Worm (Caenorhabditis elegans) whole organism, L4 larva: Measurements from ENCODE around the gene D1086.17.

Experiments
- F10B5.3 ChIP-seq: sonication (generic microtip); optimal IDR thresholded peaks from 2 replicates; lab custom pipeline; 2016; ENCODE audit warnings: mild to moderate bottlenecking, missing genetic modification characterization, missing compliant biosample characterization
- F26F4.8 ChIP-seq: fragments of 200-800 bp; sonication (Bioruptor generic); conservative IDR thresholded peaks from 2 replicates; pipeline ENCODE4 v1.3.6; 2022; ENCODE audit warnings: missing genetic modification characterization, missing compliant biosample characterization
- F49E8.2 ChIP-seq: sonication (generic microtip); optimal IDR thresholded peaks from 2 replicates; lab custom pipeline; 2016; ENCODE audit warnings: missing compliant biosample characterization, mild to moderate bottlenecking, missing genetic modification characterization, borderline replicate concordance
- R02D3.7 ChIP-seq: fragments of 150-350 bp; sonication (generic microtip); optimal IDR thresholded peaks from 3 replicates; lab custom pipeline; 2014; ENCODE audit warnings: missing biosample characterization, missing genetic modification characterization
- T20F7.1 ChIP-seq: fragments of 200-800 bp; sonication (Bioruptor generic); optimal IDR thresholded peaks from 2 replicates; lab custom pipeline; 2018; ENCODE audit warnings: mild to moderate bottlenecking, missing genetic modification characterization, missing compliant biosample characterization
- T26A8.4 ChIP-seq: fragments of 200-800 bp; sonication (Bioruptor generic); IDR thresholded peaks from 2 replicates; pipeline ENCODE4 v1.3.6; 2022; ENCODE audit warnings: missing genetic modification characterization, missing compliant biosample characterization
- aha-1 ChIP-seq: fragments of 150-350 bp; peaks from one replicate; lab custom pipeline; 2014; ENCODE audit warnings: missing biosample characterization, missing genetic modification characterization
- arid-1 ChIP-seq: fragments of 200-800 bp; sonication (Bioruptor generic); conservative IDR thresholded peaks from 2 replicates; pipeline ENCODE4 v1.3.6; 2022; ENCODE audit warnings: missing genetic modification reagents, missing genetic modification characterization, missing compliant biosample characterization
- ceh-20 ChIP-seq: fragments of 200-800 bp; sonication (Bioruptor generic); IDR thresholded peaks from 2 replicates; pipeline ENCODE4 v1.3.6; 2022; ENCODE audit warnings: missing genetic modification reagents, missing genetic modification characterization, missing compliant biosample characterization
- ceh-62 ChIP-seq: sonication (generic microtip); optimal IDR thresholded peaks from 2 replicates; lab custom pipeline; 2017; ENCODE audit warnings: missing biosample characterization, missing genetic modification characterization
- daf-12 ChIP-seq: fragments of 150-350 bp; optimal IDR thresholded peaks from 2 replicates; lab custom pipeline; 2014; ENCODE audit warnings: missing biosample characterization, missing genetic modification reagents, missing genetic modification characterization
- daf-16 ChIP-seq, 3 experiments: sonication (generic microtip); optimal IDR thresholded peaks; 2 replicates each; lab custom pipeline; 2016 to 2017; ENCODE audit warnings: missing genetic modification characterization in 3 of 3, missing genetic modification reagents in 3 of 3, mild to moderate bottlenecking in 2 of 3, missing compliant biosample characterization in 2 of 3, missing biosample characterization in 1 of 3, moderate library complexity in 1 of 3
- dmd-6 ChIP-seq: fragments of 200-800 bp; sonication (Bioruptor generic); IDR thresholded peaks from 2 replicates; pipeline ENCODE4 v1.3.6; 2022; ENCODE audit warnings: missing genetic modification reagents, missing genetic modification characterization, missing compliant biosample characterization
- dpl-1 ChIP-seq: fragments of 150-350 bp; optimal IDR thresholded peaks from 2 replicates; lab custom pipeline; 2014; ENCODE audit warnings: missing biosample characterization, missing genetic modification reagents, missing genetic modification characterization
- egl-43 ChIP-seq: fragments of 200-800 bp; sonication (Bioruptor generic); IDR thresholded peaks from 2 replicates; pipeline ENCODE4 v1.3.6; 2022; ENCODE audit warnings: missing genetic modification reagents, missing genetic modification characterization, missing compliant biosample characterization
- fkh-10 ChIP-seq: fragments of 150-350 bp; optimal IDR thresholded peaks from 2 replicates; lab custom pipeline; 2014; ENCODE audit warnings: missing biosample characterization, missing genetic modification reagents, missing genetic modification characterization
- fos-1 ChIP-seq: fragments of 150-350 bp; optimal IDR thresholded peaks from 2 replicates; lab custom pipeline; 2014; ENCODE audit warnings: missing biosample characterization, missing genetic modification characterization
- gei-8 ChIP-seq: fragments of 200-800 bp; sonication (Bioruptor generic); optimal IDR thresholded peaks from 2 replicates; lab custom pipeline; 2018; ENCODE audit warnings: mild to moderate bottlenecking, missing genetic modification characterization, missing compliant biosample characterization
- hlh-11 ChIP-seq: fragments of 200-800 bp; sonication (Bioruptor generic); optimal IDR thresholded peaks from 2 replicates; lab custom pipeline; 2018; ENCODE audit warnings: mild to moderate bottlenecking, missing genetic modification characterization, missing compliant biosample characterization
- hmg-1.1 ChIP-seq: fragments of 200-800 bp; sonication (Bioruptor generic); IDR thresholded peaks from 2 replicates; pipeline ENCODE4 v1.3.6; 2022; ENCODE audit warnings: missing genetic modification reagents, missing genetic modification characterization, missing compliant biosample characterization
- lim-7 ChIP-seq: fragments of 200-800 bp; sonication (Bioruptor generic); IDR thresholded peaks from 2 replicates; pipeline ENCODE4 v1.3.6; 2022; ENCODE audit warnings: missing genetic modification characterization, missing compliant biosample characterization
- lin-15B ChIP-seq: fragments of 150-350 bp; sonication (generic microtip); optimal IDR thresholded peaks from 3 replicates; lab custom pipeline; 2014; ENCODE audit warnings: missing biosample characterization, missing genetic modification characterization
- lin-38 ChIP-seq: fragments of 200-800 bp; sonication (Bioruptor generic); IDR thresholded peaks from 2 replicates; pipeline ENCODE4 v1.3.6; 2022; ENCODE audit warnings: missing genetic modification reagents, missing genetic modification characterization, missing compliant biosample characterization
- mdl-1 ChIP-seq, 2 experiments: fragments of 150-350 bp in 1 of 2; sonication (generic microtip) in 1 of 2; optimal IDR thresholded peaks; 2 replicates each; lab custom pipeline; 2014 to 2017; ENCODE audit warnings: missing biosample characterization in 2 of 2, missing genetic modification characterization in 2 of 2
- mxl-2 ChIP-seq: fragments of 200-800 bp; sonication (Bioruptor generic); conservative IDR thresholded peaks from 2 replicates; pipeline ENCODE4 v1.3.6; 2022; ENCODE audit warnings: missing genetic modification reagents, missing genetic modification characterization, missing compliant biosample characterization
- nhr-10 ChIP-seq: fragments of 150-350 bp; optimal IDR thresholded peaks from 2 replicates; lab custom pipeline; 2014; ENCODE audit warnings: missing biosample characterization, missing genetic modification characterization
- nhr-102 ChIP-seq: sonication (generic microtip); optimal IDR thresholded peaks from 2 replicates; lab custom pipeline; 2016; ENCODE audit warnings: mild to moderate bottlenecking, missing genetic modification characterization, moderate library complexity, missing compliant biosample characterization
- nhr-111 ChIP-seq: fragments of 200-800 bp; sonication (Bioruptor generic); optimal IDR thresholded peaks from 2 replicates; lab custom pipeline; 2018; ENCODE audit warnings: mild to moderate bottlenecking, missing genetic modification characterization, missing compliant biosample characterization
- nhr-237 ChIP-seq: sonication (generic microtip); optimal IDR thresholded peaks from 2 replicates; lab custom pipeline; 2017; ENCODE audit warnings: missing biosample characterization, missing genetic modification characterization
- nhr-25 ChIP-seq: sonication (generic microtip); optimal IDR thresholded peaks from 2 replicates; lab custom pipeline; 2017; ENCODE audit warnings: missing genetic modification characterization, mild to moderate bottlenecking, missing compliant biosample characterization, antibody characterized with exemption, moderate library complexity, borderline replicate concordance; ENCODE audit not compliant: insufficient read depth
- nhr-28 ChIP-seq: fragments of 150-350 bp; optimal IDR thresholded peaks from 2 replicates; lab custom pipeline; 2014; ENCODE audit warnings: missing biosample characterization, missing genetic modification characterization
- nhr-41 ChIP-seq: fragments of 200-800 bp; sonication (Bioruptor generic); IDR thresholded peaks from 2 replicates; pipeline ENCODE4 v1.3.6; 2022; ENCODE audit warnings: missing genetic modification reagents, missing genetic modification characterization, missing compliant biosample characterization
- nhr-42 ChIP-seq: fragments of 200-800 bp; sonication (Bioruptor generic); IDR thresholded peaks from 2 replicates; pipeline ENCODE4 v1.3.6; 2022; ENCODE audit warnings: missing genetic modification characterization, missing compliant biosample characterization
- nhr-48 ChIP-seq: sonication (generic microtip); optimal IDR thresholded peaks from 2 replicates; lab custom pipeline; 2016; ENCODE audit warnings: mild to moderate bottlenecking, missing genetic modification characterization, missing compliant biosample characterization
- pqm-1 ChIP-seq: sonication (generic microtip); optimal IDR thresholded peaks from 2 replicates; lab custom pipeline; 2017; ENCODE audit warnings: missing biosample characterization, missing genetic modification characterization
- sdz-12 ChIP-seq: fragments of 200-800 bp; sonication (Bioruptor generic); optimal IDR thresholded peaks from 2 replicates; lab custom pipeline; 2018; ENCODE audit warnings: mild to moderate bottlenecking, missing genetic modification characterization, missing compliant biosample characterization
- set-16 ChIP-seq: fragments of 200-800 bp; sonication (Bioruptor generic); IDR thresholded peaks from 2 replicates; pipeline ENCODE4 v1.3.6; 2022; ENCODE audit warnings: missing genetic modification reagents, missing genetic modification characterization, missing compliant biosample characterization
- unc-130 ChIP-seq: sonication (generic microtip); optimal IDR thresholded peaks from 2 replicates; lab custom pipeline; 2016; ENCODE audit warnings: missing genetic modification reagents, missing genetic modification characterization, missing compliant biosample characterization
- zfp-2 ChIP-seq: sonication (generic microtip); optimal IDR thresholded peaks from 2 replicates; lab custom pipeline; 2016; ENCODE audit warnings: mild to moderate bottlenecking, missing genetic modification characterization, missing compliant biosample characterization
- zip-2 ChIP-seq: fragments of 150-350 bp; optimal IDR thresholded peaks from 2 replicates; lab custom pipeline; 2014; ENCODE audit warnings: missing biosample characterization, missing genetic modification characterization
- ztf-7 ChIP-seq: fragments of 150-350 bp; optimal IDR thresholded peaks from 2 replicates; lab custom pipeline; 2014; ENCODE audit warnings: missing biosample characterization, missing genetic modification characterization

The D1086.17 gene

ce11 chrV:14067816-14068296, at the start of gene D1086.17:
Gene D1086.17 (plus strand): TSS chrV:14067866.
- peak; percentile 92 for TF ChIP-seq aha-1 (tag; lab: Kevin White, UChicago)
- no peak for TF ChIP-seq arid-1 (GFP tag; lab: Robert Waterston, UW)

ce11 chrV:14018640-14019039, 49.0 kb upstream of the D1086.17 start, which contains the start of the genes mtl-2 and T08G5.1:
Gene mtl-2 (minus strand): TSS chrV:14018673.
Gene T08G5.1 (plus strand): TSS chrV:14018766.
- TF ChIP-seq nhr-10 (tag; lab: Kevin White, UChicago) (no peak), pqm-1 (tag; lab: Kevin White, UChicago) (peak; percentile 60), ztf-7 (no peak), daf-16 (GFP tag; optimal IDR thresholded peaks at IDR 0.05; lab: Kevin White, UChicago) (no peak), daf-16 (tag; optimal IDR thresholded peaks at IDR 0.05; lab: Kevin White, UChicago) (no peak), zfp-2 (no peak), set-16 (GFP tag; lab: Robert Waterston, UW) (no peak), ceh-62 (tag; lab: Kevin White, UChicago) (no peak), nhr-25 (no peak), hlh-11 (peak; percentile 44), nhr-28 (tag; lab: Kevin White, UChicago) (peak; percentile 69)

DNA sequence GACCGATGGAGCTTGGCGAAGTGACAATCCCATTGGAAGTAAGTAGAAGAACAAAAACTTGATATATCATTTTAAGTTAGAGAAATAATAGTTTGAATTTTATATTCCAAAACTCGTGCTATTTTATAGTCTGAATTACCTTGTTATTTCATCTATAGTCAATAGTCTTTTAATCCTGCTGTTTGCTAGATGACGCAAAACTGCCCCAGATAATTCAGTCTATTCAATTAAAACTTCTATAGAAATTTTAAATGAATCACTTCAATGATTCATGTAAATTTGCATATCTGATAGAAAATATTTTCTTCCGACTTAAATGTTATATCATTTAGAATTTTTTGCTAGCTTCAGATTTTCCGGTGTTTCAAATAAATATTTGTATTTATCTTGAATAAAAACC, 44.6 kb upstream of the D1086.17 start, which contains the start of gene T08G5.15:
Gene T08G5.15, minus strand, starts transcription at position 101 of the 400 bp plus-strand sequence.
- TF ChIP-seq aha-1 (tag; lab: Kevin White, UChicago) (peak; percentile 7), nhr-41 (no peak)

- no peak for TF ChIP-seq gei-8 (GFP tag; lab: Kevin White, UChicago)
Measured at ce11 chrV:14026194-14026593, 41.5 kb upstream of the D1086.17 start, which contains the start of gene T08G5.2. Gene T08G5.2 (minus strand): TSS chrV:14026294.

DNA sequence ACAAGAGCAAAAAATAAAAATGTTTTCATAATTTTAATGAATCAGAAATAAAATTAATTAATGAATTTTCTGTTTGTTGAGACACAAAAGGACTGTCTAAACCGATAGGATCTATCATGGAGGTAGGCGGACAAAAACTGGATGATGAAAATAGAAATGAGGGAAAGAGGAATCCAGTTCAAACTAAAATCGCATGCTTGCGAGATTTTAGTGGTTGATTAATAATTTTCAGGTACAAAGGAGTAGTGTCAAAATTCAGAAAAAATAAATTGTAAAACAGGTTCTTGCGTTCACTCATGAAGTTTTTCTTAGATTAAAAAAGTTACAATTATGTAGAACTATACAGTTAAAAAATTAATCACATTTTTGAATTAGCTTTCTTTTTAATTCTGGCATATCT, 40.3 kb upstream of the D1086.17 start, which contains the start of gene T08G5.3:
Gene T08G5.3, minus strand, starts transcription at position 101 of the 400 bp plus-strand sequence.
- TF ChIP-seq lim-7 (GFP tag; lab: Robert Waterston, UW) (no peak), dpl-1 (no peak), nhr-28 (tag; lab: Kevin White, UChicago) (no peak), fos-1 (no peak), set-16 (GFP tag; lab: Robert Waterston, UW) (no peak), nhr-25 (no peak), mxl-2 (GFP tag; lab: Robert Waterston, UW) (no peak), mdl-1 (tag; optimal IDR thresholded peaks at IDR 0.05; lab: Kevin White, UChicago) (no peak), sdz-12 (GFP tag; lab: Kevin White, UChicago) (no peak), daf-12 (tag; lab: Kevin White, UChicago) (no peak), R02D3.7 (no peak), nhr-48 (tag; lab: Kevin White, UChicago) (no peak), ceh-62 (tag; lab: Kevin White, UChicago) (no peak), nhr-237 (tag; lab: Kevin White, UChicago) (no peak), nhr-102 (tag; lab: Kevin White, UChicago) (no peak), ztf-7 (no peak), nhr-42 (GFP tag; lab: Robert Waterston, UW) (no peak), zip-2 (tag; lab: Kevin White, UChicago) (no peak), T20F7.1 (GFP tag; lab: Kevin White, UChicago) (no peak)

DNA sequence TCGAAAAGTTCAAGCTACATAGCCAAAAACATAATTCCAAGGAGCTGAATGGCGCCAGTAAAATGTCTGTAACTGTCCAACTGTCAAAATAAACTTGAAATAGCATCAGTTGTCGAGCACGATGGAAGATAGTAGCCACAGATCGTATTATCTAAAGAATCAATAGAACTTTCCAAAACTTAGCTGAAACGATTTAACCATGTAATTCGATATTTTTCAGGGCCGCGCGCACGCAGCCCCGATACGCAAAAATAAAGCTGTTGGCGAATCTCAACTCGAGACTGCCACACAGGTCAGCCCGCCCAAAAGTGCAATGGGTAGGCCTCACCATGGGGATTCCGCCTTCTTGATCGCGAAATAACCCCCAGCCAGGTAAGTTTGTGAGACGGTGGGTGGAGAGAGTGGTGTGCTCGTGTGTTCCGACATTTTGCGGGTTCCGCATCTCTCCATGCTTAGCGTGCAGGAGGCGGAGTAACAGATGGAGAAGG, 39.4 kb upstream of the D1086.17 start:
- TF ChIP-seq dmd-6 (peak; percentile 56), lin-15B (tag; lab: Kevin White, UChicago) (no peak), F49E8.2 (tag; lab: Kevin White, UChicago) (peak; percentile 66), F26F4.8 (GFP tag; lab: Robert Waterston, UW) (no peak), nhr-48 (tag; lab: Kevin White, UChicago) (peak; percentile 63), F10B5.3 (tag; lab: Kevin White, UChicago) (peak; percentile 67), nhr-111 (GFP tag; lab: Kevin White, UChicago) (no peak), ceh-20 (0 out of 2 replicates have a peak, but pooled peaks have one; percentile 34), nhr-237 (tag; lab: Kevin White, UChicago) (no peak), zip-2 (tag; lab: Kevin White, UChicago) (peak; percentile 43), nhr-10 (tag; lab: Kevin White, UChicago) (no peak), lin-38 (GFP tag; lab: Robert Waterston, UW) (peak; percentile 79), unc-130 (GFP tag; lab: Kevin White, UChicago) (peak; percentile 38), T26A8.4 (GFP tag; lab: Robert Waterston, UW) (peak; percentile 94), hmg-1.1 (GFP tag; lab: Robert Waterston, UW) (no peak; the same call in 1 of the 2 replicates), egl-43 (GFP tag; lab: Robert Waterston, UW) (no peak), fkh-10 (no peak)
